Worm (Caenorhabditis elegans): Measurements from ENCODE around the gene nep-25.

nep-25 gene

DNA sequence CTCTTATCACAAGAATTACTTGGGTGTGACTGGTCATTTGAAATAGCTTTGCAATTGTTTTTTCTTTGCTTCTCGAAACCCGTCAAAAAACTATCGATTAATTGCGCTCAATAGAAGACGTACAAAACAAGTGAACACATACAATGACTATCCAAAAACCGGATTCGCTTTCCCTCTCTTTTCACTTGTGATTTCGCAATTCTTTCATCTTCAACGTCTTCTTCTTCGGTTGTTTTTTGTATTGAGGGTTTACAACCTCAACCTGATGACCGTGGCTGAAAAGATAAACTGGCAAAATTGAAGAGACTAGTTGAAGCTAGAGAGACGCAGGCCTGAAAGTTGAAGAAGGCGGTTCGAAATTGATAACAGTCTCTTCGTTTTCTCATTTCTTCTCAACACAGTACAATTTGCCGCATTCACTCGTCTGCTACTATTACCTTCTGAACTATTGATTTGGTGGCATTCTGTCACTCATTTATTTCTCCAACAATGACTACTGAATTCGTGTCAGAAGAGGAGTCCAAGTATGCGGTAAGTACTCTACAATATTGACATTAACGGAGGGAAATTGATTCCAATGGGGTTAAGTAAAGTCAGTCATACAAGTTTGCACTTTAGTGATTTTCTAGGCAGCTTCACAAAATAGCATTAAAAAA is 44.1 kb downstream of the nep-25 start:
- peak; percentile 96 for TF ChIP-seq nhr-25 (tag; optimal IDR thresholded peaks at IDR 0.05)
- no peak for TF ChIP-seq ceh-9 (tag; optimal IDR thresholded peaks at IDR 0.05)
- peak; percentile 72 for TF ChIP-seq nhr-23 (tag; optimal IDR thresholded peaks at IDR 0.05)
- no peak for TF ChIP-seq unc-62 (GFP tag; optimal IDR thresholded peaks at IDR 0.05)
- TF ChIP-seq nhr-237 (tag; optimal IDR thresholded peaks at IDR 0.05) = no peak
- no peak for TF ChIP-seq daf-12 (tag; optimal IDR thresholded peaks at IDR 0.05)
- TF ChIP-seq lin-15B (tag; optimal IDR thresholded peaks at IDR 0.05) = no peak
- peak; percentile 17 for TF ChIP-seq pha-4 (tag; optimal IDR thresholded peaks at IDR 0.05)
- TF ChIP-seq nhr-76 (tag; optimal IDR thresholded peaks at IDR 0.05) = no peak
- TF ChIP-seq elt-1 (tag; optimal IDR thresholded peaks at IDR 0.05) = no peak
- TF ChIP-seq nhr-43 (tag; optimal IDR thresholded peaks at IDR 0.05; ENCODE audit: poor library complexity, severe bottlenecking) = peak; percentile 77
- no peak for TF ChIP-seq zag-1 (tag; optimal IDR thresholded peaks at IDR 0.05)
- TF ChIP-seq ceh-28 (tag; optimal IDR thresholded peaks at IDR 0.05) = peak; percentile 60
- no peak for TF ChIP-seq egl-27 (tag; optimal IDR thresholded peaks at IDR 0.05)
- TF ChIP-seq ZK546.5 (tag; optimal IDR thresholded peaks at IDR 0.05) = no peak
- TF ChIP-seq fkh-2 (tag; optimal IDR thresholded peaks at IDR 0.05) = no peak
- no peak for TF ChIP-seq fkh-10 (GFP tag; optimal IDR thresholded peaks at IDR 0.05)
- no peak for TF ChIP-seq hmg-11 (tag; optimal IDR thresholded peaks at IDR 0.05)
- TF ChIP-seq ztf-4 (tag; optimal IDR thresholded peaks at IDR 0.05) = no peak
- no peak for TF ChIP-seq mml-1 (tag; optimal IDR thresholded peaks at IDR 0.05)
- peak; percentile 67 for TF ChIP-seq elt-2 (tag; optimal IDR thresholded peaks at IDR 0.05)
- no peak for TF ChIP-seq pqm-1 (tag; optimal IDR thresholded peaks at IDR 0.05)
- TF ChIP-seq R02D3.7 (tag; optimal IDR thresholded peaks at IDR 0.05) = no peak
- TF ChIP-seq ceh-16 (tag; optimal IDR thresholded peaks at IDR 0.05) = no peak
- TF ChIP-seq fos-1 (tag; optimal IDR thresholded peaks at IDR 0.05) = no peak
- TF ChIP-seq sea-2 (GFP tag; optimal IDR thresholded peaks at IDR 0.05) = no peak
- no peak for TF ChIP-seq nhr-77 (tag; optimal IDR thresholded peaks at IDR 0.05)
- no peak for TF ChIP-seq egl-5 (tag; optimal IDR thresholded peaks at IDR 0.05)
- TF ChIP-seq elt-3 (tag; optimal IDR thresholded peaks at IDR 0.05) = peak in 1 of 3 experiments; percentile 53
- no peak for TF ChIP-seq ztf-11 (tag; optimal IDR thresholded peaks at IDR 0.05)
- no peak for TF ChIP-seq nhr-12 (tag; optimal IDR thresholded peaks at IDR 0.05)
- TF ChIP-seq nfya-1 (tag; optimal IDR thresholded peaks at IDR 0.05; ENCODE audit: insufficient read depth) = peak; percentile 56
- TF ChIP-seq skn-1 (tag; optimal IDR thresholded peaks at IDR 0.05) = no peak
- no peak for TF ChIP-seq jun-1 (tag; optimal IDR thresholded peaks at IDR 0.05)
- no peak for TF ChIP-seq tbx-2 (tag; optimal IDR thresholded peaks at IDR 0.05)
- TF ChIP-seq ceh-82 (tag; optimal IDR thresholded peaks at IDR 0.05) = no peak

DNA sequence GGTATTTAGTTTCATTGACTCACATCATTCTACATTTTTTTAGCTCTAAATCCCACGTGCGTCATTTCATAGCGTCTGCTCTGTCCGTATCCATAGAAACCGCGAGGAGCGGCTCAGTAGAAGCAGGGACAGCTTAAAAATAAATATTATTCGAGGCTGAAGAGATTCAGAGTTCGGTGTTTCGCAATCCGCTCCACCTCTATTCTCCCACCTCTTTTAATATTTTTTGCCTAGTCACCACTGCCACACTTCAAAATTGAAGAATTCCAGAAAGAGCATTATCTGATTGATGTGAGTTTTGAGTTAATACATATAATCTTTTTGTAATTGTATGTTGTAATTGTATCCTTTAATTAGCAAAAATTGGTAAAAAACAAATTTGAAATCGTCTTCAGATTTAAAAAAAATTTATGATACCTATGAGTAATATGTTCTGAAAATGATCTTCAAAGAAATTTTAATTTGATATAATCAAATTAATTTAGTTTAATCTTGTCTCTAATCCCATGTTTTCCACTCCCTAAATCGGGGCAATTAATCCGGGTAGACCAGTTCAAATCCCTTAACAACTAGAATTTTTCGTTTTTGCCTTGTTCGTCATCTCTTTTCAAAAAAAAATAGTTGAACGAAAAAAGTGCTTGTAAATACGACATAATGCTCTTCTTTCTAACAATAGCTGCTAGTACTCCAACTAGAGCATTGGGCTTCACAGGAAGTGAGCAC is 47.5 kb downstream of the nep-25 start:
- no peak for TF ChIP-seq egl-5 (tag; optimal IDR thresholded peaks at IDR 0.05)
- no peak for TF ChIP-seq aly-2 (tag; optimal IDR thresholded peaks at IDR 0.05)
- TF ChIP-seq pqm-1 (tag; optimal IDR thresholded peaks at IDR 0.05) = no peak
- TF ChIP-seq nhr-67 (tag; optimal IDR thresholded peaks at IDR 0.05) = no peak
- TF ChIP-seq nhr-28 (tag; optimal IDR thresholded peaks at IDR 0.05) = no peak
- TF ChIP-seq ZK546.5 (tag; optimal IDR thresholded peaks at IDR 0.05) = no peak
- no peak for TF ChIP-seq R02D3.7 (tag; optimal IDR thresholded peaks at IDR 0.05)
- no peak for TF ChIP-seq ztf-4 (tag; optimal IDR thresholded peaks at IDR 0.05)
- TF ChIP-seq nhr-43 (tag; optimal IDR thresholded peaks at IDR 0.05; ENCODE audit: poor library complexity, severe bottlenecking) = no peak
- no peak for TF ChIP-seq zag-1 (tag; optimal IDR thresholded peaks at IDR 0.05)
- no peak for TF ChIP-seq elt-2 (tag; optimal IDR thresholded peaks at IDR 0.05)
- TF ChIP-seq tbx-2 (tag; optimal IDR thresholded peaks at IDR 0.05) = no peak

- TF ChIP-seq fkh-2 (tag; optimal IDR thresholded peaks at IDR 0.05) = no peak
- TF ChIP-seq lin-15B (tag; optimal IDR thresholded peaks at IDR 0.05) = no peak
- no peak for TF ChIP-seq daf-12 (tag; optimal IDR thresholded peaks at IDR 0.05)
- TF ChIP-seq fos-1 (tag; optimal IDR thresholded peaks at IDR 0.05) = no peak
- TF ChIP-seq skn-1 (tag; optimal IDR thresholded peaks at IDR 0.05) = no peak
- TF ChIP-seq aly-2 (tag; optimal IDR thresholded peaks at IDR 0.05) = no peak
- TF ChIP-seq egl-5 (tag; optimal IDR thresholded peaks at IDR 0.05) = no peak
- TF ChIP-seq pqm-1 (tag; optimal IDR thresholded peaks at IDR 0.05) = no peak
- no peak for TF ChIP-seq nhr-43 (tag; optimal IDR thresholded peaks at IDR 0.05; ENCODE audit: poor library complexity, severe bottlenecking)
- TF ChIP-seq nhr-28 (tag; optimal IDR thresholded peaks at IDR 0.05) = no peak
- TF ChIP-seq tbx-2 (tag; optimal IDR thresholded peaks at IDR 0.05) = no peak
- TF ChIP-seq eor-1 (tag; optimal IDR thresholded peaks at IDR 0.05) = no peak
- no peak for TF ChIP-seq egl-27 (tag; optimal IDR thresholded peaks at IDR 0.05)
- TF ChIP-seq nhr-11 (tag; optimal IDR thresholded peaks at IDR 0.05) = no peak
- no peak for TF ChIP-seq nhr-23 (tag; optimal IDR thresholded peaks at IDR 0.05)
Observed at ce11 chrII:5892813-5893212, 50.8 kb downstream of the nep-25 start.
